Fruit fly (Drosophila melanogaster): Measurements from ENCODE around the gene CG7115.

CG7115 gene

dm6 chr2L:7811249-7812002 is 9.5 kb upstream of the CG7115 start, which contains the start of gene LanB1 (continued):
- TF ChIP-seq MESR4 (GFP tag; optimal IDR thresholded peaks at IDR 0.05) (peak; percentile 26), CG14441 (GFP tag; IDR thresholded peaks at IDR 0.05) (no peak), Dref (GFP tag; IDR thresholded peaks at IDR 0.05) (peak; percentile 69), ac (GFP tag; optimal IDR thresholded peaks at IDR 0.05) (peak; percentile 30), sr (GFP tag; IDR thresholded peaks at IDR 0.05) (peak; percentile 27; the same call in 1 of the 3 replicates), Max (GFP tag; optimal IDR thresholded peaks at IDR 0.05) (no peak), CG18599 (GFP tag; optimal IDR thresholded peaks at IDR 0.05) (peak; percentile 6), CG14860 (GFP tag; IDR thresholded peaks at IDR 0.05; ENCODE audit: partially characterized antibody) (no peak; the same call in 2 of the 3 replicates), sens-2 (GFP tag; IDR thresholded peaks at IDR 0.05) (no peak), CG4730 (GFP tag; IDR thresholded peaks at IDR 0.05) (no peak), tin (GFP tag; optimal IDR thresholded peaks at IDR 0.05) (no peak), sens (GFP tag) (peak; percentile 73), CG17186 (GFP tag; optimal IDR thresholded peaks at IDR 0.05) (no peak), vnd (GFP tag; IDR thresholded peaks at IDR 0.05; ENCODE audit: partially characterized antibody) (no peak), CG12659 (GFP tag; optimal IDR thresholded peaks at IDR 0.05) (peak; percentile 46), Drgx (GFP tag; IDR thresholded peaks at IDR 0.05) (peak; percentile 40), Sry-δ (GFP tag; optimal IDR thresholded peaks at IDR 0.05) (peak; percentile 49), Lpt (GFP tag; optimal IDR thresholded peaks at IDR 0.05) (no peak), CG13775 (GFP tag; optimal IDR thresholded peaks at IDR 0.05) (no peak), CG32532 (GFP tag; IDR thresholded peaks at IDR 0.05) (no peak), bcd (GFP tag; optimal IDR thresholded peaks at IDR 0.05) (no peak), CG6813 (GFP tag; optimal IDR thresholded peaks at IDR 0.05) (no peak), CG1832 (GFP tag; optimal IDR thresholded peaks at IDR 0.05) (peak; percentile 55), CG12219 (GFP tag; optimal IDR thresholded peaks at IDR 0.05) (peak; percentile 16), Elba2 (GFP tag; optimal IDR thresholded peaks at IDR 0.05) (no peak), CG30431 (GFP tag; optimal IDR thresholded peaks at IDR 0.05) (no peak), CG7928 (GFP tag; optimal IDR thresholded peaks at IDR 0.05) (no peak), cwo (GFP tag; optimal IDR thresholded peaks at IDR 0.05) (no peak), CG11504 (tag; optimal IDR thresholded peaks at IDR 0.05) (no peak), gro (GFP tag; optimal IDR thresholded peaks at IDR 0.05) (peak; percentile 40), CG6791 (GFP tag; IDR thresholded peaks at IDR 0.05; ENCODE audit: partially characterized antibody) (peak; percentile 61; the same call in 2 of the 3 replicates), dysf (GFP tag; IDR thresholded peaks at IDR 0.05) (no peak), CG11696 (GFP tag; IDR thresholded peaks at IDR 0.05) (no peak), az2 (GFP tag; optimal IDR thresholded peaks at IDR 0.05) (no peak), Poxn (GFP tag; IDR thresholded peaks at IDR 0.05) (no peak), Xrp1 (GFP tag; IDR thresholded peaks at IDR 0.05) (no peak), tx (GFP tag; optimal IDR thresholded peaks at IDR 0.05) (no peak), Chrac-16 (GFP tag; optimal IDR thresholded peaks at IDR 0.05) (no peak), CG3281 (GFP tag; optimal IDR thresholded peaks at IDR 0.05) (no peak), Hr39 (optimal IDR thresholded peaks at IDR 0.05) (no peak), Hmx (GFP tag; optimal IDR thresholded peaks at IDR 0.05) (no peak), CG32772 (GFP tag; IDR thresholded peaks at IDR 0.05) (no peak), Camta (GFP tag; optimal IDR thresholded peaks at IDR 0.05) (no peak), tgo (GFP tag; IDR thresholded peaks at IDR 0.05) (no peak), al (GFP tag; IDR thresholded peaks at IDR 0.05) (no peak), HHEX (GFP tag; optimal IDR thresholded peaks at IDR 0.05) (no peak), psq (GFP tag; optimal IDR thresholded peaks at IDR 0.05) (peak; percentile 37), Hsf (GFP tag; optimal IDR thresholded peaks at IDR 0.05) (no peak), CG12744 (GFP tag; optimal IDR thresholded peaks at IDR 0.05) (no peak), her (GFP tag; optimal IDR thresholded peaks at IDR 0.05) (peak; percentile 61), CG15269 (tag; optimal IDR thresholded peaks at IDR 0.05) (peak; percentile 2)
